Worm (Caenorhabditis elegans) whole organism, early embryonic: ENCODE data around the gene C08B11.9.

Source experiments
- ama-1 ChIP-seq: fragments of 150-350 bp; optimal IDR thresholded peaks from 2 replicates; lab custom pipeline; 2014
- flt-1 ChIP-seq: fragments of 200-800 bp; sonication (Bioruptor generic); IDR thresholded peaks from 2 replicates; pipeline ENCODE4 v1.3.6; 2022; ENCODE audit warnings: missing genetic modification characterization, missing compliant biosample characterization
- hmbx-1 ChIP-seq: sonication (generic microtip); optimal IDR thresholded peaks from 2 replicates; lab custom pipeline; 2016; ENCODE audit warnings: mild to moderate bottlenecking, missing genetic modification characterization, missing compliant biosample characterization
- scrt-1 ChIP-seq: fragments of 200-800 bp; sonication (Bioruptor generic); IDR thresholded peaks from 2 replicates; pipeline ENCODE4 v1.3.6; 2022; ENCODE audit warnings: missing genetic modification characterization, missing compliant biosample characterization
- tbx-37 ChIP-seq: fragments of 200-800 bp; sonication (Bioruptor generic); conservative IDR thresholded peaks from 2 replicates; pipeline ENCODE4 v1.3.6; 2022; ENCODE audit warnings: missing genetic modification reagents, missing genetic modification characterization, missing compliant biosample characterization

ce11 chrII:8050477-8050876 is 12.5 kb upstream of the C08B11.9 start, which contains the start of gene mtre-1:
- TF ChIP-seq ama-1 (lab: Kevin White, UChicago): no peak
- no peak for TF ChIP-seq tbx-37 (GFP tag; lab: Robert Waterston, UW)
- TF ChIP-seq scrt-1 (GFP tag; lab: Robert Waterston, UW): no peak
- no peak for TF ChIP-seq flt-1 (GFP tag; lab: Robert Waterston, UW)
- TF ChIP-seq hmbx-1 (tag; lab: Kevin White, UChicago): no peak
